Worm (Caenorhabditis elegans): ENCODE measurements around the gene fbxb-3.

fbxb-3 gene

ce11 chrIV:11809708-11810114 is 29.0 kb upstream of the fbxb-3 start (continued):
- TF ChIP-seq ZK546.5 (tag; optimal IDR thresholded peaks at IDR 0.05) (no peak), pha-4 (tag; optimal IDR thresholded peaks at IDR 0.05) (peak; percentile 63), lsy-12 (tag; optimal IDR thresholded peaks at IDR 0.05) (peak; percentile 42), egl-27 (tag; optimal IDR thresholded peaks at IDR 0.05) (no peak), unc-39 (tag; optimal IDR thresholded peaks at IDR 0.05) (no peak), R02D3.7 (tag; optimal IDR thresholded peaks at IDR 0.05) (peak; percentile 51), elt-1 (tag; optimal IDR thresholded peaks at IDR 0.05) (peak; percentile 5), tbx-2 (tag; optimal IDR thresholded peaks at IDR 0.05) (peak; percentile 14), nhr-237 (tag; optimal IDR thresholded peaks at IDR 0.05) (no peak), ceh-9 (tag; optimal IDR thresholded peaks at IDR 0.05) (no peak), nhr-11 (tag; optimal IDR thresholded peaks at IDR 0.05) (peak; percentile 41), hmg-11 (tag; optimal IDR thresholded peaks at IDR 0.05) (peak; percentile 95), elt-3 (tag; optimal IDR thresholded peaks at IDR 0.05) (no peak)

ce11 chrIV:11812017-11812416 is 26.7 kb upstream of the fbxb-3 start:
- TF ChIP-seq lin-15B (tag; optimal IDR thresholded peaks at IDR 0.05) (no peak), nhr-43 (tag; optimal IDR thresholded peaks at IDR 0.05; ENCODE audit: poor library complexity, severe bottlenecking) (no peak), elt-1 (tag; optimal IDR thresholded peaks at IDR 0.05) (no peak), nhr-23 (tag; optimal IDR thresholded peaks at IDR 0.05) (peak; percentile 41)

- TF ChIP-seq ceh-28 (tag; optimal IDR thresholded peaks at IDR 0.05) (no peak), nhr-28 (tag; optimal IDR thresholded peaks at IDR 0.05) (no peak), ztf-4 (tag; optimal IDR thresholded peaks at IDR 0.05) (no peak), lin-39 (tag; optimal IDR thresholded peaks at IDR 0.05) (no peak), ceh-16 (tag; optimal IDR thresholded peaks at IDR 0.05) (no peak), ztf-11 (tag; optimal IDR thresholded peaks at IDR 0.05) (no peak), nhr-67 (tag; optimal IDR thresholded peaks at IDR 0.05) (no peak), R02D3.7 (tag; optimal IDR thresholded peaks at IDR 0.05) (no peak), ama-1 (optimal IDR thresholded peaks at IDR 0.05) (no peak), nhr-237 (tag; optimal IDR thresholded peaks at IDR 0.05) (no peak), nhr-43 (tag; optimal IDR thresholded peaks at IDR 0.05; ENCODE audit: poor library complexity, severe bottlenecking) (no peak), elt-1 (tag; optimal IDR thresholded peaks at IDR 0.05) (no peak), zag-1 (tag; optimal IDR thresholded peaks at IDR 0.05) (no peak), egl-27 (tag; optimal IDR thresholded peaks at IDR 0.05) (no peak), mdl-1 (tag; optimal IDR thresholded peaks at IDR 0.05) (no peak), unc-62 (GFP tag; optimal IDR thresholded peaks at IDR 0.05) (no peak), ceh-9 (tag; optimal IDR thresholded peaks at IDR 0.05) (no peak), lsy-12 (tag; optimal IDR thresholded peaks at IDR 0.05) (no peak)
Observed at ce11 chrIV:11813901-11814300, 24.9 kb upstream of the fbxb-3 start, which contains the start of gene M117.1. Gene M117.1 (plus strand): TSS chrIV:11814247.

- TF ChIP-seq aly-2 (tag; optimal IDR thresholded peaks at IDR 0.05): no peak
- no peak for TF ChIP-seq ceh-16 (tag; optimal IDR thresholded peaks at IDR 0.05)
- no peak for TF ChIP-seq hmg-11 (tag; optimal IDR thresholded peaks at IDR 0.05)
- peak; percentile 0 for TF ChIP-seq elt-2 (tag; optimal IDR thresholded peaks at IDR 0.05)
- no peak for TF ChIP-seq nhr-237 (tag; optimal IDR thresholded peaks at IDR 0.05)
- no peak for TF ChIP-seq nhr-23 (tag; optimal IDR thresholded peaks at IDR 0.05)
- TF ChIP-seq nhr-67 (tag; optimal IDR thresholded peaks at IDR 0.05): no peak
- TF ChIP-seq nhr-25 (tag; optimal IDR thresholded peaks at IDR 0.05): peak; percentile 25
- no peak for TF ChIP-seq nhr-76 (tag; optimal IDR thresholded peaks at IDR 0.05)
- TF ChIP-seq nhr-11 (tag; optimal IDR thresholded peaks at IDR 0.05): peak; percentile 28
- TF ChIP-seq ama-1 (optimal IDR thresholded peaks at IDR 0.05): peak; percentile 88
- no peak for TF ChIP-seq mdl-1 (tag; optimal IDR thresholded peaks at IDR 0.05)
- TF ChIP-seq lin-15B (tag; optimal IDR thresholded peaks at IDR 0.05): no peak
- no peak for TF ChIP-seq fkh-10 (GFP tag; optimal IDR thresholded peaks at IDR 0.05)
- TF ChIP-seq ztf-11 (tag; optimal IDR thresholded peaks at IDR 0.05): no peak
- TF ChIP-seq zag-1 (tag; optimal IDR thresholded peaks at IDR 0.05): no peak
- no peak for TF ChIP-seq R02D3.7 (tag; optimal IDR thresholded peaks at IDR 0.05)
- no peak for TF ChIP-seq ceh-82 (tag; optimal IDR thresholded peaks at IDR 0.05)
- TF ChIP-seq ceh-28 (tag; optimal IDR thresholded peaks at IDR 0.05): no peak
- no peak for TF ChIP-seq nfya-1 (tag; optimal IDR thresholded peaks at IDR 0.05; ENCODE audit: insufficient read depth)
- no peak for TF ChIP-seq nhr-28 (tag; optimal IDR thresholded peaks at IDR 0.05)
- TF ChIP-seq pqm-1 (tag; optimal IDR thresholded peaks at IDR 0.05): no peak
- TF ChIP-seq lin-39 (tag; optimal IDR thresholded peaks at IDR 0.05): no peak
- no peak for TF ChIP-seq snpc-4 (tag; optimal IDR thresholded peaks at IDR 0.05)
- no peak for TF ChIP-seq sea-2 (GFP tag; optimal IDR thresholded peaks at IDR 0.05)
- no peak for TF ChIP-seq elt-1 (tag; optimal IDR thresholded peaks at IDR 0.05)
- TF ChIP-seq egl-27 (tag; optimal IDR thresholded peaks at IDR 0.05): no peak
Observed at ce11 chrIV:11820067-11820913, 18.5 kb upstream of the fbxb-3 start.

Measured in whole organism, L3 larva.